Fruit fly (Drosophila melanogaster) whole organism: ENCODE results near the gene CG9632.

Experiments
- Dll ChIP-seq: fragments of >200 bp; optimal IDR thresholded peaks from 2 replicates; lab custom pipeline; 2017
- psq ChIP-seq: fragments of >200 bp; optimal IDR thresholded peaks from 2 replicates; lab custom pipeline; 2017
- usp ChIP-seq: fragments of >200 bp; optimal IDR thresholded peaks from 2 replicates; lab custom pipeline; 2017; ENCODE audit warnings: missing biosample characterization, missing genetic modification characterization, mixed read lengths

DNA sequence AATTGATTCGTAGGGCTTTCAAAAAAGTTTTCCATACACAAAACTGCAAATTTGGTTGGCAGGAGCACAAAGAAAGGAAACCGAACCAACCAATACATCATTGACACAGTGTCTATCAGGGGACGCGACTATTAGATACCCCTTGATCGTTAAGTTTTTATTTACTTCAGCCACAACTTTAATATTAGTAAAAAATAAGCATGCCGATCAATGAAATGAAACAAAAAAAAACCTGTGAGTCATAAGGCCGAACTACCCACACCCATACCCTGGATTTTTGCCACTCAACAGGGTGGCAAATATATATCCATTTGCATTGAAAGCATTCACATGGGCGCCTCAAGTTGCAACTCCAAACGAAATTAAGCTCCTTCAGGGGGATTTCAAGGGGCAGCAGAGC, 43.7 kb upstream of the CG9632 start:
- TF ChIP-seq Dll (no peak), psq (lab: Kevin White, UChicago) (no peak), usp (no peak)
